Worm (Caenorhabditis elegans) whole organism, mixed stage, embryonic: ENCODE results near the gene casy-1.
A peak's percentile ranks its signal among the peaks of the same experiment; 100 is the strongest.

Experiments used
- bed-3 ChIP-seq: fragments of 200-800 bp; sonication (Bioruptor generic); optimal IDR thresholded peaks from 3 replicates; lab custom pipeline; 2018; ENCODE audit warnings: mild to moderate bottlenecking, missing genetic modification characterization, moderate library complexity, missing compliant biosample characterization
- blmp-1 ChIP-seq: fragments of 150-350 bp; optimal IDR thresholded peaks from 2 replicates; lab custom pipeline; 2014; ENCODE audit warnings: missing biosample characterization, missing genetic modification characterization
- ceh-43 ChIP-seq: fragments of 200-800 bp; sonication (Bioruptor generic); optimal IDR thresholded peaks from 2 replicates; lab custom pipeline; 2018; ENCODE audit warnings: mild to moderate bottlenecking, missing genetic modification characterization, moderate library complexity, missing compliant biosample characterization
- ceh-83 ChIP-seq: fragments of 200-800 bp; sonication (Bioruptor generic); optimal IDR thresholded peaks from 2 replicates; lab custom pipeline; 2018; ENCODE audit warnings: mild to moderate bottlenecking, missing genetic modification characterization, missing compliant biosample characterization
- ces-1 ChIP-seq: fragments of 150-350 bp; optimal IDR thresholded peaks from 2 replicates; lab custom pipeline; 2014; ENCODE audit warnings: missing biosample characterization, missing genetic modification reagents, missing genetic modification characterization
- cnd-1 ChIP-seq: fragments of 200-800 bp; sonication (Bioruptor generic); optimal IDR thresholded peaks from 2 replicates; lab custom pipeline; 2018; ENCODE audit warnings: mild to moderate bottlenecking, missing genetic modification characterization, missing compliant biosample characterization
- drap-1 ChIP-seq: fragments of 200-800 bp; sonication (Bioruptor generic); optimal IDR thresholded peaks from 3 replicates; lab custom pipeline; 2018; ENCODE audit warnings: mild to moderate bottlenecking, missing genetic modification characterization, missing compliant biosample characterization
- elt-1 ChIP-seq: sonication (generic microtip); optimal IDR thresholded peaks from 2 replicates; lab custom pipeline; 2017; ENCODE audit warnings: missing genetic modification characterization, mild to moderate bottlenecking, missing compliant biosample characterization, antibody characterized with exemption, moderate library complexity, borderline replicate concordance; ENCODE audit not compliant: insufficient read depth
- elt-3 ChIP-seq: fragments of 150-350 bp; optimal IDR thresholded peaks from 2 replicates; lab custom pipeline; 2014; ENCODE audit warnings: missing biosample characterization, missing genetic modification characterization
- flh-1 ChIP-seq: fragments of 200-800 bp; sonication (Bioruptor generic); optimal IDR thresholded peaks from 2 replicates; lab custom pipeline; 2018; ENCODE audit warnings: mild to moderate bottlenecking, missing genetic modification characterization, moderate library complexity, missing compliant biosample characterization
- ham-2 ChIP-seq: fragments of 200-800 bp; sonication (Bioruptor generic); optimal IDR thresholded peaks from 2 replicates; lab custom pipeline; 2018; ENCODE audit warnings: mild to moderate bottlenecking, missing genetic modification characterization, missing compliant biosample characterization
- lin-13 ChIP-seq: fragments of 150-350 bp; optimal IDR thresholded peaks from 2 replicates; lab custom pipeline; 2014; ENCODE audit warnings: missing biosample characterization, missing genetic modification characterization
- lin-32 ChIP-seq: fragments of 200-800 bp; sonication (Bioruptor generic); optimal IDR thresholded peaks from 2 replicates; lab custom pipeline; 2018; ENCODE audit warnings: mild to moderate bottlenecking, missing genetic modification characterization, missing compliant biosample characterization
- lsy-2 ChIP-seq: fragments of 150-350 bp; optimal IDR thresholded peaks from 2 replicates; lab custom pipeline; 2014; ENCODE audit warnings: missing biosample characterization, missing genetic modification characterization
- mab-5 ChIP-seq: fragments of 150-350 bp; optimal IDR thresholded peaks from 2 replicates; lab custom pipeline; 2014; ENCODE audit warnings: missing biosample characterization, missing genetic modification characterization
- mep-1 ChIP-seq: fragments of 150-350 bp; optimal IDR thresholded peaks from 2 replicates; lab custom pipeline; 2017; ENCODE audit warnings: missing biosample characterization, missing genetic modification reagents, missing genetic modification characterization, inconsistent platforms
- mls-2 ChIP-seq: sonication (generic microtip); optimal IDR thresholded peaks from 2 replicates; lab custom pipeline; 2016; ENCODE audit warnings: mild to moderate bottlenecking, missing genetic modification characterization, moderate library complexity, missing compliant biosample characterization
- nhr-237 ChIP-seq: fragments of 150-350 bp; optimal IDR thresholded peaks from 2 replicates; lab custom pipeline; 2014; ENCODE audit warnings: missing biosample characterization, missing genetic modification characterization
- nhr-28 ChIP-seq: fragments of 150-350 bp; optimal IDR thresholded peaks from 2 replicates; lab custom pipeline; 2014; ENCODE audit warnings: missing biosample characterization, missing genetic modification characterization
- nhr-76 ChIP-seq: sonication (generic microtip); optimal IDR thresholded peaks from 2 replicates; lab custom pipeline; 2017; ENCODE audit warnings: missing biosample characterization, missing genetic modification characterization
- pha-4 ChIP-seq: fragments of 150-350 bp; optimal IDR thresholded peaks from 2 replicates; lab custom pipeline; 2018; ENCODE audit warnings: missing biosample characterization, missing genetic modification reagents, missing genetic modification characterization
- sem-2 ChIP-seq: fragments of 200-800 bp; sonication (Bioruptor generic); optimal IDR thresholded peaks from 2 replicates; lab custom pipeline; 2018; ENCODE audit warnings: mild to moderate bottlenecking, missing genetic modification characterization, missing compliant biosample characterization
- snpc-4 ChIP-seq: fragments of 150-350 bp; optimal IDR thresholded peaks from 2 replicates; lab custom pipeline; 2014; ENCODE audit warnings: missing biosample characterization, missing genetic modification characterization
- sptf-1 ChIP-seq: sonication (generic microtip); optimal IDR thresholded peaks from 2 replicates; lab custom pipeline; 2017; ENCODE audit warnings: mild to moderate bottlenecking, missing genetic modification characterization, moderate library complexity, missing compliant biosample characterization
- tbx-8 ChIP-seq: fragments of 200-800 bp; sonication (Bioruptor generic); optimal IDR thresholded peaks from 2 replicates; lab custom pipeline; 2018; ENCODE audit warnings: mild to moderate bottlenecking, missing genetic modification characterization, moderate library complexity, missing compliant biosample characterization
- unc-120 ChIP-seq: sonication (generic microtip); optimal IDR thresholded peaks from 2 replicates; lab custom pipeline; 2017; ENCODE audit warnings: missing genetic modification characterization, missing compliant biosample characterization; ENCODE audit not compliant: poor library complexity, severe bottlenecking
- unc-39 ChIP-seq: fragments of 150-350 bp; optimal IDR thresholded peaks from 2 replicates; lab custom pipeline; 2014; ENCODE audit warnings: missing biosample characterization, missing genetic modification characterization
- unc-62 ChIP-seq: fragments of 150-350 bp; optimal IDR thresholded peaks from 2 replicates; lab custom pipeline; 2014; ENCODE audit warnings: missing biosample characterization, missing genetic modification reagents, missing genetic modification characterization
- zip-8 ChIP-seq: fragments of 150-350 bp; optimal IDR thresholded peaks from 2 replicates; lab custom pipeline; 2014; ENCODE audit warnings: missing biosample characterization, missing genetic modification characterization

casy-1 gene

ce11 chrII:5931109-5931508, 25.4 kb downstream of the casy-1 start:
- TF ChIP-seq flh-1 (GFP tag; lab: Kevin White, UChicago), result no peak
- peak; percentile 27 for TF ChIP-seq nhr-237 (tag; lab: Kevin White, UChicago)

DNA sequence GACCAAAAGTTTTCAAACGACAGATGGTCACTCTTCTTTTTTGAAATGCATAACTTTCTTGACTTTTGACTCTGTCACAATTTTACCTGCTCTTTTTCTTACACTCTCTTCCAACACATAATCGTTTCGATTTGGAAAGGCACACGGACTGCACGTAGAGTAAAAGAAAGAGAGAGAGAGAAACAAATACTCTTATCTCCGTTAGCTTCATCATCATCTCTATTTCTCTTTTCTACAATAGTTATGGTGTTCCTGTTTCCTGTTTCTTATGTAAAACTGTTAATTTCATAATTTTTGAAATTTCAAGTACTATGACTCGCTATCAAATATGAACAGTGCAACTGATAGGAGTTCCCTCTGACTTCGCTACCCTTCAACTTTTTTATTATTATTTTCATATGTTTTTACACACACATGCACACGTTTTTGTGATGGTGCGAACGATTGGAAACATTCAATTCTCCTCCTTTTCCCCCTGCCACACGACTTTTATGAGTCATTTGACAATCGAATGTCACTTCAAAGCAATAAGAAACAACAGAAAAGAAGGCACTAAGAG, 26.3 kb downstream of the casy-1 start:
- TF ChIP-seq unc-120 (tag; lab: Kevin White, UChicago), result no peak
- TF ChIP-seq tbx-8 (GFP tag; lab: Kevin White, UChicago), result no peak
- TF ChIP-seq sptf-1 (tag; lab: Kevin White, UChicago), result no peak
- TF ChIP-seq nhr-237 (tag; lab: Kevin White, UChicago), result no peak
- TF ChIP-seq cnd-1 (tag; lab: Kevin White, UChicago), result no peak
- TF ChIP-seq flh-1 (GFP tag; lab: Kevin White, UChicago), result no peak
- TF ChIP-seq zip-8 (tag; lab: Kevin White, UChicago), result no peak
- TF ChIP-seq unc-62 (GFP tag; lab: Kevin White, UChicago), result no peak
- TF ChIP-seq ham-2 (GFP tag; lab: Kevin White, UChicago), result no peak
- TF ChIP-seq nhr-76, result no peak
- TF ChIP-seq lin-32, result no peak
- TF ChIP-seq nhr-28 (tag; lab: Kevin White, UChicago), result no peak
- TF ChIP-seq mls-2 (tag; lab: Kevin White, UChicago), result no peak
- no peak for TF ChIP-seq elt-1 (tag; lab: Kevin White, UChicago)

ce11 chrII:5928502-5928901, 28.0 kb downstream of the casy-1 start, which contains the start of gene egl-44:
egl-44 (plus strand) TSS chrII:5928802.
- TF ChIP-seq unc-120 (tag; lab: Kevin White, UChicago) (no peak), zip-8 (tag; lab: Kevin White, UChicago) (no peak), unc-39 (tag; lab: Kevin White, UChicago) (no peak), lsy-2 (tag; lab: Kevin White, UChicago) (no peak), mab-5 (tag; lab: Kevin White, UChicago) (no peak), unc-62 (GFP tag; lab: Kevin White, UChicago) (no peak), ceh-43 (GFP tag; lab: Kevin White, UChicago) (no peak), lin-32 (no peak), mep-1 (no peak), sptf-1 (tag; lab: Kevin White, UChicago) (no peak), pha-4 (no peak), blmp-1 (tag; lab: Kevin White, UChicago) (no peak), snpc-4 (tag; lab: Kevin White, UChicago) (no peak), nhr-76 (no peak), flh-1 (GFP tag; lab: Kevin White, UChicago) (no peak), sem-2 (GFP tag; lab: Kevin White, UChicago) (no peak), ham-2 (GFP tag; lab: Kevin White, UChicago) (no peak), bed-3 (GFP tag; lab: Kevin White, UChicago) (no peak), ceh-83 (GFP tag; lab: Kevin White, UChicago) (no peak)
- TF ChIP-seq, all 35 proteins: peak for 0

- TF ChIP-seq drap-1, result no peak
- TF ChIP-seq zip-8 (tag; lab: Kevin White, UChicago), result no peak
- no peak for TF ChIP-seq elt-3 (tag; lab: Kevin White, UChicago)
- TF ChIP-seq nhr-237 (tag; lab: Kevin White, UChicago), result no peak
- no peak for TF ChIP-seq lsy-2 (tag; lab: Kevin White, UChicago)
- no peak for TF ChIP-seq ceh-83 (GFP tag; lab: Kevin White, UChicago)
- no peak for TF ChIP-seq cnd-1 (tag; lab: Kevin White, UChicago)
- no peak for TF ChIP-seq flh-1 (GFP tag; lab: Kevin White, UChicago)
Observed at ce11 chrII:5921620-5922019, 34.9 kb downstream of the casy-1 start, which contains the start of gene vrk-1. vrk-1 (plus strand) TSS chrII:5921967.

DNA sequence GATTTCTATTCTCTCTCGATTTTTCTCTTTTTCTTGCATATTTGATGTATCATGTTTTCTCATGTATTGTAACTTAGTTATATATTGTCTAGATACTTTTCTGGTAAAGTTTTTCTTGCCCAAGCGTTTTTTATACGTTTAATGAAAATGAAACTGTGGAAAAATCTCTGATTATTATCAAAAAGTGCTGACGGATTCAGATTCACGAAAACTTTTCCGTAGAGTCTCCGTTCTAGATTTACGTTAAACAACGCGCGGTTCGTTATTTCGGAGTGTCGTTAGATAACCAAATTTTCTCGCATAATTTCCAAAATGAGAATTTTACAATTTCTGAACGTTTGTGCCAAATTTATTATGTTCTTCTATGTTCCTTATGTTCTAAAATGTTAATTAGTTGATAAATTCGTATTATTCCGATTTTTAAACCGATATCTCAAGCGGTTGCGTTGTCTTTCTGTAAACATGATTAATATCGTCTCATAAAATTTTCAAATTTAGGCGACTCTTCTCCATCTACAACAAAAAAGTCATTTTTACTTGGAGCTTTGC, 38.3 kb downstream of the casy-1 start, which contains the start of gene ptp-2:
Gene ptp-2, plus strand, starts transcription at position 499 of the 549 bp plus-strand sequence.
- TF ChIP-seq nhr-237 (tag; lab: Kevin White, UChicago), result peak; percentile 13
- no peak for TF ChIP-seq bed-3 (GFP tag; lab: Kevin White, UChicago)
- no peak for TF ChIP-seq sem-2 (GFP tag; lab: Kevin White, UChicago)
- TF ChIP-seq lin-13, result no peak
- peak; percentile 91 for TF ChIP-seq ces-1 (GFP tag; lab: Kevin White, UChicago)
